Worm (Caenorhabditis elegans): Measurements from ENCODE around the gene rgs-9.

Gene rgs-9

ce11 chrX:1880665-1881064 lies 34.4 kb upstream of the rgs-9 start (continued):
- TF ChIP-seq unc-3 (GFP tag; conservative IDR thresholded peaks at IDR 0.05): peak; percentile 51
- TF ChIP-seq unc-3 (tag; optimal IDR thresholded peaks at IDR 0.05): no peak
- TF ChIP-seq ztf-16 (tag; optimal IDR thresholded peaks at IDR 0.05): peak; percentile 66
- peak; percentile 46 for TF ChIP-seq ttx-3 (tag; optimal IDR thresholded peaks at IDR 0.05)
- peak; percentile 5 for TF ChIP-seq syd-9 (tag; optimal IDR thresholded peaks at IDR 0.05)
- TF ChIP-seq che-1 (tag; optimal IDR thresholded peaks at IDR 0.05): peak; percentile 77
- TF ChIP-seq hlh-6 (tag; optimal IDR thresholded peaks at IDR 0.05): peak; percentile 66
- TF ChIP-seq tbx-7 (tag; optimal IDR thresholded peaks at IDR 0.05): peak; percentile 4
- TF ChIP-seq ceh-19 (GFP tag; optimal IDR thresholded peaks at IDR 0.05): peak; percentile 82
- TF ChIP-seq hlh-8 (tag; optimal IDR thresholded peaks at IDR 0.05): peak; percentile 33
- peak; percentile 58 for TF ChIP-seq nfya-1 (tag; optimal IDR thresholded peaks at IDR 0.05)
- TF ChIP-seq dve-1 (tag; optimal IDR thresholded peaks at IDR 0.05): no peak
- TF ChIP-seq ceh-31 (tag; optimal IDR thresholded peaks at IDR 0.05): no peak
- no peak for TF ChIP-seq ceh-22 (tag; optimal IDR thresholded peaks at IDR 0.05)
- TF ChIP-seq T23F11.4 (GFP tag; optimal IDR thresholded peaks at IDR 0.05): peak; percentile 51
- peak; percentile 65 for TF ChIP-seq C38D4.7 (GFP tag; optimal IDR thresholded peaks at IDR 0.05)
- peak; percentile 53 for TF ChIP-seq ceh-48 (tag; optimal IDR thresholded peaks at IDR 0.05)
- peak; percentile 24 for TF ChIP-seq Y22D7AL.16 (tag; optimal IDR thresholded peaks at IDR 0.05)
- no peak for TF ChIP-seq ets-4 (tag; optimal IDR thresholded peaks at IDR 0.05)
- peak; percentile 59 for TF ChIP-seq pat-9 (tag; optimal IDR thresholded peaks at IDR 0.05)
- peak; percentile 53 for TF ChIP-seq hlh-13 (GFP tag; optimal IDR thresholded peaks at IDR 0.05)
- peak; percentile 61 for TF ChIP-seq rnt-1 (tag; optimal IDR thresholded peaks at IDR 0.05)
- TF ChIP-seq ceh-24 (tag; optimal IDR thresholded peaks at IDR 0.05): peak; percentile 7
- TF ChIP-seq F13H6.1 (tag; optimal IDR thresholded peaks at IDR 0.05): no peak
- TF ChIP-seq nhr-11 (tag; optimal IDR thresholded peaks at IDR 0.05): no peak
- no peak for TF ChIP-seq unc-55 (GFP tag; optimal IDR thresholded peaks at IDR 0.05)
- TF ChIP-seq madf-2 (tag; optimal IDR thresholded peaks at IDR 0.05): peak; percentile 4

- TF ChIP-seq tbx-2 (tag; optimal IDR thresholded peaks at IDR 0.05): peak; percentile 42
- TF ChIP-seq fkh-10 (GFP tag; optimal IDR thresholded peaks at IDR 0.05): no peak
- TF ChIP-seq ceh-18 (tag; optimal IDR thresholded peaks at IDR 0.05): peak; percentile 18
- no peak for TF ChIP-seq ets-4 (tag; optimal IDR thresholded peaks at IDR 0.05)
- no peak for TF ChIP-seq nfya-1 (tag; optimal IDR thresholded peaks at IDR 0.05)
- no peak for TF ChIP-seq ceh-30 (tag; optimal IDR thresholded peaks at IDR 0.05)
- TF ChIP-seq ceh-14 (tag; optimal IDR thresholded peaks at IDR 0.05): peak; percentile 30
- TF ChIP-seq pax-1 (tag; optimal IDR thresholded peaks at IDR 0.05): no peak
- TF ChIP-seq lim-6 (tag; optimal IDR thresholded peaks at IDR 0.05): no peak
- TF ChIP-seq unc-42 (tag; optimal IDR thresholded peaks at IDR 0.05): peak; percentile 4
- TF ChIP-seq hlh-6 (tag; optimal IDR thresholded peaks at IDR 0.05): no peak
- TF ChIP-seq ceh-34 (tag; optimal IDR thresholded peaks at IDR 0.05): no peak
- no peak for TF ChIP-seq ahr-1 (tag; optimal IDR thresholded peaks at IDR 0.05)
- no peak for TF ChIP-seq nhr-232 (tag; optimal IDR thresholded peaks at IDR 0.05)
- TF ChIP-seq ceh-24 (tag; optimal IDR thresholded peaks at IDR 0.05): no peak
- peak; percentile 98 for TF ChIP-seq sdc-2 (tag; optimal IDR thresholded peaks at IDR 0.05)
- TF ChIP-seq dve-1 (tag; optimal IDR thresholded peaks at IDR 0.05): no peak
- no peak for TF ChIP-seq nhr-11 (tag; optimal IDR thresholded peaks at IDR 0.05)
These were observed 26.5 kb upstream of the rgs-9 start for ce11 chrX:1888445-1889035.

ce11 chrX:1890817-1891216 lies 24.2 kb upstream of the rgs-9 start:
- TF ChIP-seq F13H6.1 (tag; optimal IDR thresholded peaks at IDR 0.05) (no peak), ceh-6 (GFP tag; optimal IDR thresholded peaks at IDR 0.05) (no peak), syd-9 (tag; optimal IDR thresholded peaks at IDR 0.05) (no peak), ceh-30 (tag; optimal IDR thresholded peaks at IDR 0.05) (no peak), K02D7.2 (tag; optimal IDR thresholded peaks at IDR 0.05) (no peak), tbx-2 (tag; optimal IDR thresholded peaks at IDR 0.05) (no peak), ceh-34 (tag; optimal IDR thresholded peaks at IDR 0.05) (no peak), ceh-9 (tag; optimal IDR thresholded peaks at IDR 0.05) (no peak), ceh-24 (tag; optimal IDR thresholded peaks at IDR 0.05) (no peak), T23F11.4 (GFP tag; optimal IDR thresholded peaks at IDR 0.05) (no peak), npax-4 (tag; optimal IDR thresholded peaks at IDR 0.05) (no peak), pha-4 (tag; optimal IDR thresholded peaks at IDR 0.05) (no peak)

Data from whole organism, late embryonic.